Fruit fly (Drosophila melanogaster): ENCODE data around the gene ver.

Gene ver

DNA sequence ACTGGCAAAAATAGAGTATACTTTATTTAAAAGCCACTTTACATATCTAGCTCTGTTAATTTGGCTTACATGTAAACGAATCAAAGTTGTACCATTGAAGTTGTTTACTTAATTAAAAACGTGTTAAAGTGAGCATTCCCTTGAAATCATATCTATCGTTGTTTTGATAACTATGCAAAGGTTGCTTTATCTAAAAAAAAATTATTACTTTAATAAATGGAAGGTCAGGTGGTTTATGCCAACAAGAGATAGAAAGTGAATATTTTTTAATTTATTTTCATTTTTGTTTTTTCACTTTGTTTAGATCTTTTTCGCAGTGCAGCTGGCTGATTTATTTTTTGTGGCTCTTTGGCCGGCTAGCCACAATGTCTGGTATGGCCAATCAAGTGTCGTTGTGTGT, 40.9 kb upstream of the ver start (continued):
- TF ChIP-seq CG8319 (GFP tag; optimal IDR thresholded peaks at IDR 0.05) (peak; percentile 42), Gug (GFP tag; IDR thresholded peaks at IDR 0.05) (peak; percentile 73), eg (GFP tag; IDR thresholded peaks at IDR 0.05) (peak; percentile 88), lz (GFP tag; optimal IDR thresholded peaks at IDR 0.05) (peak; percentile 47), Ets96B (tag; optimal IDR thresholded peaks at IDR 0.05) (peak; percentile 66), Hr39 (GFP tag; optimal IDR thresholded peaks at IDR 0.05) (peak; percentile 44), CG4318 (GFP tag; optimal IDR thresholded peaks at IDR 0.05) (peak; percentile 84), CG9139 (GFP tag; optimal IDR thresholded peaks at IDR 0.05) (peak; percentile 7), CG3919 (GFP tag; optimal IDR thresholded peaks at IDR 0.05) (peak; percentile 69), CG6808 (GFP tag; optimal IDR thresholded peaks at IDR 0.05) (peak; percentile 59), CG8119 (GFP tag; IDR thresholded peaks at IDR 0.05) (peak; percentile 91), CG6792 (GFP tag; optimal IDR thresholded peaks at IDR 0.05) (peak; percentile 46), CG1621 (tag; optimal IDR thresholded peaks at IDR 0.05) (peak; percentile 9), fd85E (GFP tag; optimal IDR thresholded peaks at IDR 0.05) (no peak), svp (GFP tag) (no peak), Met (GFP tag; optimal IDR thresholded peaks at IDR 0.05) (peak; percentile 57), spab (GFP tag; optimal IDR thresholded peaks at IDR 0.05) (peak; percentile 40), fkh (GFP tag; optimal IDR thresholded peaks at IDR 0.05) (no peak), CG7368 (GFP tag; optimal IDR thresholded peaks at IDR 0.05) (peak; percentile 9), Sox102F (GFP tag; optimal IDR thresholded peaks at IDR 0.05) (peak; percentile 22), CG10631 (GFP tag; optimal IDR thresholded peaks at IDR 0.05) (peak; percentile 74)

- no peak for TF ChIP-seq CG3032 (tag; optimal IDR thresholded peaks at IDR 0.05)
- TF ChIP-seq ss (GFP tag; optimal IDR thresholded peaks at IDR 0.05) = no peak
- no peak for TF ChIP-seq CG31627 (GFP tag; optimal IDR thresholded peaks at IDR 0.05)
- TF ChIP-seq CG7368 (GFP tag; optimal IDR thresholded peaks at IDR 0.05) = no peak
- TF ChIP-seq fd59A (GFP tag; optimal IDR thresholded peaks at IDR 0.05) = no peak
- TF ChIP-seq Hr4 (GFP tag; optimal IDR thresholded peaks at IDR 0.05) = no peak
- no peak for TF ChIP-seq fkh (GFP tag; optimal IDR thresholded peaks at IDR 0.05)
- no peak for TF ChIP-seq svp (GFP tag)
- no peak for TF ChIP-seq dsx (GFP tag; optimal IDR thresholded peaks at IDR 0.05; ENCODE audit: poor library complexity, severe bottlenecking)
- no peak for TF ChIP-seq Lpt (GFP tag; optimal IDR thresholded peaks at IDR 0.05)
- TF ChIP-seq CG6854 (GFP tag; optimal IDR thresholded peaks at IDR 0.05) = no peak
- TF ChIP-seq CG4318 (GFP tag; optimal IDR thresholded peaks at IDR 0.05) = no peak
- no peak for TF ChIP-seq CG11294 (GFP tag; IDR thresholded peaks at IDR 0.05)
- no peak for TF ChIP-seq CG16779 (tag; optimal IDR thresholded peaks at IDR 0.05)
- peak; percentile 91 for TF ChIP-seq CG6808 (GFP tag; optimal IDR thresholded peaks at IDR 0.05)
- no peak for TF ChIP-seq CG8632 (GFP tag; optimal IDR thresholded peaks at IDR 0.05)
- TF ChIP-seq Smox (GFP tag; optimal IDR thresholded peaks at IDR 0.05) = no peak
- no peak for TF ChIP-seq CG6792 (GFP tag; optimal IDR thresholded peaks at IDR 0.05)
- 0 out of 3 replicates have a peak, but pooled peaks have one; percentile 23 for TF ChIP-seq eg (GFP tag; IDR thresholded peaks at IDR 0.05)
- TF ChIP-seq Sox14 (GFP tag; optimal IDR thresholded peaks at IDR 0.05) = no peak
- peak; percentile 24 for TF ChIP-seq Eip78C (GFP tag)
- no peak for TF ChIP-seq esn (GFP tag; optimal IDR thresholded peaks at IDR 0.05)
- TF ChIP-seq lz (GFP tag; optimal IDR thresholded peaks at IDR 0.05) = no peak
- TF ChIP-seq Hr38 (GFP tag; optimal IDR thresholded peaks at IDR 0.05) = no peak
- no peak for TF ChIP-seq CG1621 (tag; optimal IDR thresholded peaks at IDR 0.05)
These were observed 39.3 kb upstream of the ver start for dm6 chr3L:12484464-12484863.

DNA sequence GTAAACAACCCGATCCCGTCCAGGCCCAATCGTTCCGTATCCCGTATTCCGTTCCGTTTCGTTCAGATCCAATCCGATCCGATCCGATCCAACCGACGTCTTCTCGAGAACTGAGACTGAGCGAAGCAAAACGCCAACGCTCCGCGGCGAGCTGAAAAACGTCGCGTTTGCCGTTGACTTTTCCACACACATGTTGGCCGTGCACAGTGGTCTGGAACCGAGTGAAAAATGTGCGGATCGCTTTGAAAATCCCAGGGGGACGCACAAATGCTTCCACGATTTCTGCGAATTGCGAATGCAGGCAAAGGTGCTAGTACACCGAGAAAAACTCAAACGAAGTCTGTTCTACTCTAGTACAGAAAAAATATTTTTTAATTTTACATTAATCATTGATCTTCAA, 38.8 kb upstream of the ver start, which contains the start of gene CG10663:
Gene CG10663 (minus strand): TSS at position 88 of the 400 bp plus-strand sequence.
- TF ChIP-seq esn (GFP tag; optimal IDR thresholded peaks at IDR 0.05) (peak; percentile 1), CG16779 (tag; optimal IDR thresholded peaks at IDR 0.05) (peak; percentile 2), acj6 (GFP tag; optimal IDR thresholded peaks at IDR 0.05) (peak; percentile 25), CG32006 (GFP tag; optimal IDR thresholded peaks at IDR 0.05) (peak; percentile 37), CG8632 (GFP tag; optimal IDR thresholded peaks at IDR 0.05) (no peak), CG6163 (GFP tag; IDR thresholded peaks at IDR 0.05) (peak; percentile 57), Met (GFP tag; optimal IDR thresholded peaks at IDR 0.05) (peak; percentile 9), CG34406 (GFP tag; optimal IDR thresholded peaks at IDR 0.05) (peak; percentile 1), fd85E (GFP tag; optimal IDR thresholded peaks at IDR 0.05) (no peak), Eip75B (GFP tag; optimal IDR thresholded peaks at IDR 0.05) (peak; percentile 13), Sox14 (GFP tag; optimal IDR thresholded peaks at IDR 0.05) (no peak), lz (GFP tag; optimal IDR thresholded peaks at IDR 0.05) (no peak), CG3919 (GFP tag; optimal IDR thresholded peaks at IDR 0.05) (peak; percentile 7), pdm3 (GFP tag; optimal IDR thresholded peaks at IDR 0.05) (peak; percentile 31), CG6276 (GFP tag; optimal IDR thresholded peaks at IDR 0.05) (peak; percentile 12), Gug (GFP tag; IDR thresholded peaks at IDR 0.05) (peak; percentile 23; the same call in 1 of the 2 replicates), Hr39 (GFP tag; optimal IDR thresholded peaks at IDR 0.05) (no peak), Eip78C (GFP tag) (peak; percentile 79), CG15336 (GFP tag; IDR thresholded peaks at IDR 0.05) (peak; percentile 53), Sox102F (GFP tag; optimal IDR thresholded peaks at IDR 0.05) (no peak), fkh (GFP tag; optimal IDR thresholded peaks at IDR 0.05) (peak; percentile 2), achi (GFP tag; optimal IDR thresholded peaks at IDR 0.05) (peak; percentile 7), OdsH (GFP tag; optimal IDR thresholded peaks at IDR 0.05) (peak; percentile 38), svp (GFP tag) (peak; percentile 76), Hr4 (GFP tag; optimal IDR thresholded peaks at IDR 0.05) (peak; percentile 46)

Data from whole organism, prepupa.